Fruit fly (Drosophila melanogaster): Measurements from ENCODE around the gene jhamt.
A peak's percentile ranks its signal among the peaks of the same experiment; 100 is the strongest.

jhamt gene

dm6 chr2L:16340268-16340667, 25.4 kb upstream of the jhamt start, which contains the start of gene CG42266:
Gene CG42266, minus strand, starts transcription at chr2L:16340368.
- TF ChIP-seq CTCF (optimal IDR thresholded peaks at IDR 0.05): no peak

- no peak for TF ChIP-seq CTCF (optimal IDR thresholded peaks at IDR 0.05)
- no peak for TF ChIP-seq CG8478 (optimal IDR thresholded peaks at IDR 0.05)
Measured at dm6 chr2L:16342224-16342623, 23.5 kb upstream of the jhamt start, which contains the start of gene CG44405. Gene CG44405, minus strand, starts transcription at chr2L:16342324.

dm6 chr2L:16350160-16350633, 15.5 kb upstream of the jhamt start:
- TF ChIP-seq CTCF (optimal IDR thresholded peaks at IDR 0.05) (peak; percentile 71 to 75), CG8478 (optimal IDR thresholded peaks at IDR 0.05) (no peak)

dm6 chr2L:16350742-16351568, 14.7 kb upstream of the jhamt start:
- no peak for TF ChIP-seq CG8478 (optimal IDR thresholded peaks at IDR 0.05)
- TF ChIP-seq CTCF (optimal IDR thresholded peaks at IDR 0.05): peak in 1 of 2 experiments; percentile 0

- no peak for TF ChIP-seq CTCF (optimal IDR thresholded peaks at IDR 0.05)
- TF ChIP-seq CG8478 (optimal IDR thresholded peaks at IDR 0.05): no peak
Measured at dm6 chr2L:16351805-16352584, 13.7 kb upstream of the jhamt start.

dm6 chr2L:16352585-16353580, 12.8 kb upstream of the jhamt start, which contains the start of the genes Hyls1, chif and CG4455:
Gene Hyls1, minus strand, starts transcription at chr2L:16352628.
Gene chif, minus strand, starts transcription at chr2L:16352628.
Gene CG4455, plus strand, starts transcription at chr2L:16352934.
- TF ChIP-seq CTCF (optimal IDR thresholded peaks at IDR 0.05) (peak in 1 of 2 experiments; percentile 11), CG8478 (optimal IDR thresholded peaks at IDR 0.05) (no peak)

- TF ChIP-seq CG8478 (optimal IDR thresholded peaks at IDR 0.05): no peak
- TF ChIP-seq CTCF (optimal IDR thresholded peaks at IDR 0.05): no peak
Measured at dm6 chr2L:16353765-16354164, 11.9 kb upstream of the jhamt start.

dm6 chr2L:16356249-16357025, 9.3 kb upstream of the jhamt start, which contains the start of gene CaBP1:
Gene CaBP1, minus strand, starts transcription at chr2L:16356735.
- TF ChIP-seq CG8478 (optimal IDR thresholded peaks at IDR 0.05) (no peak), CTCF (optimal IDR thresholded peaks at IDR 0.05) (no peak)

- TF ChIP-seq CG8478 (optimal IDR thresholded peaks at IDR 0.05) (no peak), CTCF (optimal IDR thresholded peaks at IDR 0.05) (no peak)
Measured at dm6 chr2L:16357865-16358264, 7.8 kb upstream of the jhamt start.

- no peak for TF ChIP-seq CG8478 (optimal IDR thresholded peaks at IDR 0.05)
- TF ChIP-seq CTCF (optimal IDR thresholded peaks at IDR 0.05): no peak
Measured at dm6 chr2L:16374691-16375090, 9.0 kb downstream of the jhamt start.

dm6 chr2L:16380973-16381372, 15.3 kb downstream of the jhamt start:
- TF ChIP-seq CTCF (optimal IDR thresholded peaks at IDR 0.05) (no peak), CG8478 (optimal IDR thresholded peaks at IDR 0.05) (no peak)

dm6 chr2L:16390803-16391202, 25.1 kb downstream of the jhamt start:
- TF ChIP-seq CTCF (optimal IDR thresholded peaks at IDR 0.05): no peak
- TF ChIP-seq CG8478 (optimal IDR thresholded peaks at IDR 0.05): no peak

dm6 chr2L:16397517-16397916, 31.8 kb downstream of the jhamt start:
- TF ChIP-seq CG8478 (optimal IDR thresholded peaks at IDR 0.05) (no peak), CTCF (optimal IDR thresholded peaks at IDR 0.05) (no peak)
